Fruit fly (Drosophila melanogaster): ENCODE results near the gene mth.

Gene mth

DNA sequence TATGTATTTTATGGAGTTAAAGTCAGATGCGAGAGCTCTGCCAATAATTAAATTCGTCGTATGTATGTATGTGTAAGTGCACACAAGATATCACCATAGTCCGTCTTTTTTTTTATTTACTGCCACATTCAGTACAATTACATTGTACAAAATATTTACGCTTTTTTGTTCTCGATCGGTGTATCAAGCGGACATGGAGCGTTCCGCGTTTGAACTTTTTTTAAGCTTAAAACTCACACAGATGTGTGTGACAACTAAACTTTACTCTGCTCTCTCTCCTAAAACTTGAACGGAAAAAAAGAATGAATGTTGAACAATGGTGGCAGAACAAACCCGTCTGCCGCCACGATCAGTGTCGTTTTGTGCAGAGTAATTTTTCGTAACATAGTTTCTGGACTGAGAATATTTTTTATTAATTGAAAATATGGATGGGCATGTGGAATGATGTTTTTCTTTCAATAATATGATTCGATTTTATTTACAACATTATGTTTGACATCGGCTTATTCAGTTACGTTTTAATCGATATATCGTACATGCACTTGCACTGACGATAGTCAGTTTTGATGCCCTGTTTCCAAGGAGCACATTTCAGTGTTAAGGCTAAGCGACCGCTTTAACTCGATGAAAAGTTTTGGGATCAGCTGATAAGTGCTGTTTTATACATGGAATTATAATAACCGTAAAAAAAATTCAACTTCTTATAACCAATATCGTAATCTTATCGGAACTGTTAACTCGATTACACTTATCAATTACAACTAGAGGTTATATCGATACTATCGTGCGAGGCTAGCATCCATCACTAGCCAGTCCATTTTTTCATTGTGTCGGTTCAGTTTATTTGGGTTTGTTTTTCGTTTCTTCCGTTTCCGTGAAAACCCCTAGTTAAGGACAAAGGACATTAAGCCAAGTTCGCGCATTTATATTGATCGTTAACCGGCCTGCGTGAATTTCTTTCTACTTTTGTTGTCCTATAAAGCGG lies at the start of gene mth:
Gene mth, minus strand, starts transcription at position 302 of the 985 bp plus-strand sequence.
- TF ChIP-seq CG17801 (GFP tag; optimal IDR thresholded peaks at IDR 0.05; ENCODE audit: partially characterized antibody) = peak; percentile 55

DNA sequence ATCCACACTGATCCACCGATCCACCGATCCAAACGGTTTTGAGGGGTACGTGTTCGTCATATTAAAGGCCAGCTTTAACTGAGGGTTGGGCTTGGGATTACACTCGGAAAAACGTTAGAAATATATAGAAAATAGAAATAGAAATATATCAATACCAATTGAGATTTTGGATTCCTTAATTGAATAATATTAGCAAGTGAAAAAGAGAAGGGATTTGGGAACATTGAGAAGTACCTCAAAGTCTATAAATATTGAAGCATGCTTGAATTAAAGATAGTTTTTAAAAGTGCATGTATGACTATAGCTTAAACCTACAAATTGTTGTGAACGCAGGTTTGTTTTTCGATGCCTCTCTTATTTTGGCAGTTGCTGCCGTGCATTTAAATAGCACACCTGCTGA lies 48.4 kb upstream of the mth start:
- no peak for TF ChIP-seq CG17801 (GFP tag; optimal IDR thresholded peaks at IDR 0.05; ENCODE audit: partially characterized antibody)

DNA sequence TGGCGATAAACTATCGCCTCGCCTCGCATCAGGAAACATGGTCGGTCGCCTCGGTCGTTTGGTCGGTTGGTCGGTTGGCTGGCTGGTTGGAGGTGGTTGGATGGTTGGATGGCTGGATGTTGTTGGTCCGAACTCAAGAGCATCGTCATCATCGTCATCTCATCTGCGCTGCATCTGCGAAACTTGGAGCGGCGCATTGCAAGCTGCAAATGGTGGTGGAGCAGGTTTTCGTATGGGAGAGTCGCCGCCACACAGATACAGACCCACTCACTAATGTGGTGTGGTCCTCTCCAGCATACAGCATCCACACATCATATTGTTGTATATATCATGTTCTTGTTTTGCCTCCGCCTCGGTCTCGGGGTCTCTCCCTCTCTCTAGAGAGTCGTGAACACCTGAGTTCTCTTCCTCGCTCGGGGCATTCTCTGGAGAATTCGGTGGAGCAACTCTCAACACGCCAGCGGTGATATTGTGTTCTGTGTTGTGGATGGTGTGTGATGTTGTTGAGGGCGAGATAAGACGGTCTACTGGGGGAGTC lies 45.9 kb upstream of the mth start, which contains the start of gene trh:
Gene trh, minus strand, starts transcription at position 12 of the 538 bp plus-strand sequence.
- TF ChIP-seq CG17801 (GFP tag; optimal IDR thresholded peaks at IDR 0.05; ENCODE audit: partially characterized antibody) = no peak

DNA sequence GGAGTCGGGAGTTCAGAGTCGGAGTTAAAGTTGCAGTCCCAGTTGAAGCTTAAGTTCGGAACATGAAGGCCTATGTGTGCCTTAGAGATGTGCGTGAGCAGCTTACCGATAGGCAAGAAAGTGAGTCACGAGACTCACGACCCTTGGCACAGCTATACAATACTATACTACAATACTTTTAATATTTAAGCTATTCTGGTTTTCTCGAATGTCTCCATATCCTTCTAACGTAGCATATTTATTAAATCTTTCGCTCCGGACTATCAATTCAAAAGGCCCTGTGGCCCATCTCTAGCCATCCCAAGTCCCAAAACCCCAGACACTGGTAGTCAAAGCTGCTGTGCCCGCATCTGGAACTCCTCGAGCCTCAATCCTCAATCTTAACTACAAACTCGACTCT lies 43.4 kb upstream of the mth start:
- TF ChIP-seq CG17801 (GFP tag; optimal IDR thresholded peaks at IDR 0.05; ENCODE audit: partially characterized antibody) = no peak

DNA sequence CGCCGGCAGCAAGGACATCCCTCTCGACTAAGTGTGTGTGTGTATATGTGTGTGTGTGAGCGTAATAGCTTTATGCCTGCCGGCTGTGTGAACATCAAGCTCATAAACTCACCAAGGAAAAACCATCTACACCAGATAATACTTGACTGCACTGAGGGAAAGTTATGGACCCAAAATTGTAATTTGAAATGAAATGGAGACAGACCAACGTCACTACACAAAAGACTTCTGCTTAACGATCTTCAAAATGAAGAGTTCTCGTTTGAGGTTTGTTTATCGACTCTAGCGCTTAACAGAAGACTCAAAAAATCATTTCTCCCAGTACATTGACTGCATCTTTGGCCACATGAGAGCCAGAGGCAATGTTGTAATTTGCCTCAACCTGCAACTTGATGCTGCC lies 41.3 kb upstream of the mth start:
- TF ChIP-seq CG17801 (GFP tag; optimal IDR thresholded peaks at IDR 0.05; ENCODE audit: partially characterized antibody) = no peak

DNA sequence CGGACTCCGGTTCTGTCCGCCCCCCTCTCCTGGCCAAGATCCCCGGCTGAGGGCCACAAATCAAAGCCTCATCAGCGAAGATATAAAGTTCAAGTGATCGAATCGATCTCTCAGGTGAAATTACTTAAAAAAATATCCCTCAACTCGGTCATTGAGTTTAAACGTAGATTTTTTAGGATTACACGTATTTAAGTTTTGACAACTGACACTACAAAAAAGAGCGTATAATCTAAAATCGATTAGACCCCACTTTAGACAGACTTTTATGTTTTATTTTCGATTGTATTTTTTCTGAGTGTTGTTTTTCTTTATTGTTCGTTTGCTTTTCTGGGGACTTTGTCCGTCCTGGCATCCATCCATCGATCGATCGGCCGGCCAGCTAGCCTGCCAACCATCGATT lies 38.3 kb upstream of the mth start:
- TF ChIP-seq CG17801 (GFP tag; optimal IDR thresholded peaks at IDR 0.05; ENCODE audit: partially characterized antibody) = no peak

DNA sequence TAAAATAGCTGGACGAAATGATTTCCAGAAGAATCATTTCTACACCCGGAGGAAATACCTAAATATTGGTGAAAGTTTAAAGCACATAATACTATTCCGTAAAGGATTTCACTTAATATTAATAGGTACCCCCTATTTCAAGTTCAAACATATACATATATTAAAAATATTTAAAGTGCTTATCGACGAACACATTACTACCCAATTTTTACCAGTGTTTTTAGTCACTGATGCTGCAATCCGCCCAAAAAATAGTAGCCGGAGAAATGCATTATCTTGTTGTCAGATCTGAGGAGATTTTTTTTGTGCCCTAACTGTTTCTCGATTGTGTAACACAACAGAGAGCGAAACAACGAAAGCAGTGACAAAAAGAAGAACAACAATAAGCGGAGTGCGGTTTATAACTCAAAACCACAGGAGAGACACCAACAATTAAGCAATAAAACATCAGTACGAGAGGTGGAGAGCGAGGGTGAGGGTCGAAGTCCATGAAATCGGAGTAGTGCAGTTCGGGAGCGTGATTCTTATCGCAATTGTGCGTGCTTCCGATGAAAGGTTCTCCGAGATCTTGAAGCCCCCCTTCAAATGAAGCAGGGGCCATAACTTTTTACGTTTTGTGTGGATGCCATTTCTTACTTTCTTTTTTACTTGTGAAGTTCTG lies 34.3 kb upstream of the mth start:
- TF ChIP-seq CG17801 (GFP tag; optimal IDR thresholded peaks at IDR 0.05; ENCODE audit: partially characterized antibody) = peak; percentile 66

DNA sequence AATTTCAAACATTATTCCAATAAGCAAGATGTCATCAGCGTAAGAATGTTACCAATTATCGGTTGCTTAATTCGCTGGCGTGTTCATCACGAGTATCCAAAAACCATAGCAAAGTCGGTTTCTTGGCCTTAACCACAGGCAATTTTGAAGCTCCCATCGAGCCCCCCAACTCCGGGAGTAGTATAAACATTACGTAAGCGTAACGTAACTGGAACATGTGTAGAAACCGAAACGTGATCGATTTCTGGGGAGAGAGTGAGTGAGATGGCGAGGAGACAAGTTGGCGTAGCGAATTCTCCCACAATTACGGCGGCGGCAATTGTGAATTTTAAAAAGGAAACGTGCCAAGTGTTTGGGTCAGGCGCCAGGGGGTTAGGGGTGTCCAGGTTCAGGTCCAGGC lies 32.1 kb upstream of the mth start:
- TF ChIP-seq CG17801 (GFP tag; optimal IDR thresholded peaks at IDR 0.05; ENCODE audit: partially characterized antibody) = no peak

DNA sequence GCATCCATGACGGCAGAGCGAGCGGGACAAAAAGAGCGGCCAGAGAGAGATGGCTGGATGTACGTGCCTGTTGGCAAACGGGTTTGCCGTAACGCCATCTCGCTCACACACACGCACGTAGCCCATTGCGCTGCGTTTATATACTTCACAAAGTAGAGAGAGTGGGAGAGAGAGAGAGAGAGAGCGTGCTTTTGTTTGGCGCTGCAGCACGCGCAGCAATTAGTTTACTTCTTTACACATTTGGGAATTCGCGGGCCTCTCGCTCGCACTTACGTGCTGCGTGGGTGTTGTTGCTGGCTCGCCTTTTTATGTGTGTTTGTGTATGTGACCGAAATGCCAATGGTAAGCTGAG lies 31.3 kb upstream of the mth start:
- TF ChIP-seq CG17801 (GFP tag; optimal IDR thresholded peaks at IDR 0.05; ENCODE audit: partially characterized antibody) = no peak

DNA sequence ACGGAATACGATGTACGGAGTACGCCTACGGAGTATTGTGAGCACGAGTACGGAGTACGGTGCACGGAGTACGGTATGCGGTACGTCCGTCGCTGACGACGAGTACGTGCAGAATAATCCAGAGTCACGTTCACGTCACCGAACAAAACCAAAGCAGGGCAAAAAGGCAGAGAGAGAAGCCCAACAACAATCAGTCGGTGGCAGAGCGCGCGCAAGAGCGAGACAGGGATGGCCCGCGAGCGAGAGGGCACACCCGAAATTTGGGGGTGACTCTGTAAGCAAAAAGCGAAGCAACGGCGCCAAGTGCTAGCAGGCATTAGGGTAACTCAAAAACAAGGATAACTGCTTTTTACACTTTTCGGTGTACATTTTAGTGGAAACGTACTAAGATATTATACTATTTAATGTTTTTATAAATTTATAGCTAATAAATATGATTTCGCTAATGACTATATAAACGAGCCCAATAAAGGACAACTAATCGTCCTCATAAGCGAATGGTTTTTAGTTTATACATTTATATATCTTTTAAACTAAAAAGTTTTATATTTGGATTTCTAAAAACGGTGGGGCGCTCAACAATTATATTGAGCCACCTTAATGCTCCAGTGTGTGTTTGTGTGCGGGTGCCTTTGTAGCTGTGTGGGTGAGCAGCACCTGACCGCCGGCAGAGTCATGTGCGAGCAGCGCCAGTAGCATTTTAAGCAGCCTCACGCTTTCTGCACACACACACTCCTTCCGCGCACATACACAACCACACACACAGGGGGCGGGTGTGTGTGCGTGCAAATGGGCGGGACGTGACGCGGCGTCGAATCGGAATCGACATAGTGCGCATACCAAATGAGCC lies 30.7 kb upstream of the mth start:
- no peak for TF ChIP-seq CG17801 (GFP tag; optimal IDR thresholded peaks at IDR 0.05; ENCODE audit: partially characterized antibody)

DNA sequence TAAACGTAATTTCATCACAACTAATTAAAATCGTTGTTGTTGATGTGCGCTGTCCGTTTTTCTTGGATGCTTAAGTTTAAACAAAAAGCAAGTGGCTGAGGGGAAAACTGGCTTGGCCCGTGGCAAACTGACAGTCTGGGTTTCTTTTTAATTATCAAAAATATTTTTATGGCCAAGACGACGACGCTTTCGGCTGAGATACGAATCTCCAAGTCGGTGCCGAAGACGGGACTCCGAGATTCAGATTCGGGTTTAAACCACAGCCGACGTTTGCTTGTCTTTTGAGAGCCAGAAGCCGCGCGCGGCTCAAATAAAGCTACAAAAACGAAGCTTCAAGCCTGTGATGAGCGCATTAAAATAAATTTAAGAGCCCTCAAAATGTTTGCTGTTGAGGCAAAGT lies 28.9 kb upstream of the mth start:
- TF ChIP-seq CG17801 (GFP tag; optimal IDR thresholded peaks at IDR 0.05; ENCODE audit: partially characterized antibody) = no peak

DNA sequence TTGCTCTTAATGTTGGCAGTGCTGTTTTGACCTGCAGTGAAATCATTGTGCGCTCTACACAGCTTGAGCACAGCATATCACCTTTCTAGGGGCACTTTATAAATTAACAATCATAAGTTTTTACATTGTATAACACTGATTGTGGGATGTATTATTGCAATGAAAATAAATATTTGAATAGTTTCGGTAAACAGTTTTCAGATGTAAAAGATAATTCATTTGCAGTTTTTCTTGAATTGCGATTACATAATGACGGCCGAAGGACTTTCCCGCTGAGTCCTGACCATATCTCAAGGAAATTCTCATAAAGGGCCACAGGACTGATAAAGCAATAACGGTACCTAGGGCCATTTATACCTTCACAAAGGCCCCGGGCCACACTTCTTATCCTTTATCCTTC lies 27.8 kb upstream of the mth start:
- TF ChIP-seq CG17801 (GFP tag; optimal IDR thresholded peaks at IDR 0.05; ENCODE audit: partially characterized antibody) = no peak

DNA sequence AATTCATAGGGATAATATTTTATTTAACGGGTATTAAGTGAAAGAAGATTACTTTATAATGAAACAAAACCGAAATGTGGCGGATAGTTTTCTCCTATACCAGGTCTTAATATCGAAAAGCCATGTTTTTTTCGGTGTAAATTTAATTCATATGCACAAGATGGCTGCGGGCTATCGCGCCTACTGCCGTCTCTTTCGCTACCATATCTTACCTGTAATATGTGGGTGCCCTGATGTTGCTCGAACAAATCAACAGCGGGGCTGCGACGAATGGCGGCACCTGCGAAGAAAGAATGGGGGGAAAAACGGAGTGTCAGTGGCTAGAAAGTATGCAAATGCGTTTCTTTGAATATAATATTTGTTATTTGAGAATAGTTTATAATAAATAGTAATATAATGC lies 24.5 kb upstream of the mth start:
- TF ChIP-seq CG17801 (GFP tag; optimal IDR thresholded peaks at IDR 0.05; ENCODE audit: partially characterized antibody) = no peak

DNA sequence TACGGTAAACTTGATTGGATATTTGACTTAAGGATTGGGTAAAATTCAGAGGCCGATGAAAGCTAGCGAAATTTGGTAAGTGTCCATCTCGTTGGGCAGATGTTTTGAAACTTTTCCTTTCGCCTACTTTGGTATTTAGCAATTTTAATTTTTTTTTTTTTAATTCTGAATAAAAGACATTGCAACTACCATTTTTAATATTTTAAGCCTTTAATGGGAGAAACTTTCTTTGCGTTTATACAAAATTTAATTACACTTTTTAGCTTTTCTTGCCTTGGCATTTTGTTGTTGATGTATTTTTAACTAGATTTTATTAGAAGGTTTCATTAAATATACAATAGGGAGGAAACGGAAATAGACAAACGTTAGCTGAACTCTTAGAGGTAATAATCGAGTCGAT lies 19.6 kb upstream of the mth start, which contains the start of gene CG13884:
Gene CG13884, minus strand, starts transcription at position 101 of the 400 bp plus-strand sequence.
- no peak for TF ChIP-seq CG17801 (GFP tag; optimal IDR thresholded peaks at IDR 0.05; ENCODE audit: partially characterized antibody)

DNA sequence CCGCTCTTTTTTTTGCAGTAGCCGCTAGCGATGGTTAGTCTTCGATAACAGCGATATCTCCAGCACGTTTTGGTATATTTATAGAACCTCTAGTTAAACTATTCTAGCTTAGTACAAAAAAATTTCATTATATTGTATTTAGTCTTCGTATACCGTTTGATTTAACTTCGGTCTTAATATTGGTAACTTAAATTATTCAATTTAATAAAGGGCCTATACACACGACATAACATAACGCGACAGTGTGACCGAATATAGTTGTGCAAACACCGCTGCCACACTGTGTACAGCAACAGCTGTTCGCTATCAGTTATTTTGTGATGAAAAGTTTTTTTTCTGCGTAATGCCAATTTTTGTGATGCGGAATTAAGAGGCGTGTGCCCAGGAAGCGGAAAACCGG lies 14.4 kb upstream of the mth start, which contains the start of the genes Cdc5 and CG1233:
Gene Cdc5, minus strand, starts transcription at position 183 of the 400 bp plus-strand sequence.
Gene CG1233, plus strand, starts transcription at position 272 of the 400 bp plus-strand sequence.
- peak; percentile 76 for TF ChIP-seq CG17801 (GFP tag; optimal IDR thresholded peaks at IDR 0.05; ENCODE audit: partially characterized antibody)

All from ovary, adult (tissue).